Fruit fly (Drosophila melanogaster): ENCODE results near the gene Gr64c.

Gene Gr64c

DNA sequence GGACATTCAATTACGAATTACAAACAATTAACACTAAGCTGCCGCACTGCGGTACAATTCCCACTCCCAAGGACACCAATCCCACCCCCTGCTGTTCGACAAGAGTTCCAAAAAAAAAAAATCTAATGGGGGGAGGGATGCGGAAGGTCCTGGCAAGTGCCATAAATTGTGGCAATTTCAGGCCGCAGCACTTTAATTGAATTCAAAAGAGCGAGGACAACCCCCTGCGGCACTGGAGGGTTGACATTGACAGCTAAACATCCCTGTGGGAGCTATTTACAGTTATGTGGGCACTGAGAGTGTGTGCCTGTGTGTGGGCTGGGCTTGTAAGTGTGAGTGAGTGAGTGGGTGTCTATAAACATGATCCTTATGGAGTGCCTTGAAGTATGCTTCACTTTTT is 48.5 kb downstream of the Gr64c start (continued):
- TF ChIP-seq chn (GFP tag; optimal IDR thresholded peaks at IDR 0.05), result no peak
- TF ChIP-seq Scr (GFP tag; IDR thresholded peaks at IDR 0.05; ENCODE audit: partially characterized antibody), result no peak
- TF ChIP-seq ind (GFP tag; optimal IDR thresholded peaks at IDR 0.05), result no peak
- TF ChIP-seq ftz-f1 (GFP tag; optimal IDR thresholded peaks at IDR 0.05), result no peak
- TF ChIP-seq CG9437 (GFP tag; optimal IDR thresholded peaks at IDR 0.05), result no peak
- no peak for TF ChIP-seq Atf6 (GFP tag; IDR thresholded peaks at IDR 0.05)
- peak; percentile 85 for TF ChIP-seq sqz (GFP tag; optimal IDR thresholded peaks at IDR 0.05)
- TF ChIP-seq CG3847 (GFP tag; IDR thresholded peaks at IDR 0.05), result no peak
- TF ChIP-seq Jarid2 (GFP tag; optimal IDR thresholded peaks at IDR 0.05), result no peak
- no peak for TF ChIP-seq CG4854 (GFP tag; optimal IDR thresholded peaks at IDR 0.05)
- TF ChIP-seq CG4730 (GFP tag; IDR thresholded peaks at IDR 0.05), result no peak
- no peak for TF ChIP-seq tll (GFP tag; optimal IDR thresholded peaks at IDR 0.05)
- peak; percentile 49 for TF ChIP-seq mirr (GFP tag; optimal IDR thresholded peaks at IDR 0.05)
- TF ChIP-seq CG14965 (GFP tag; optimal IDR thresholded peaks at IDR 0.05; ENCODE audit: borderline replicate concordance), result no peak
- no peak for TF ChIP-seq NC2β (GFP tag; optimal IDR thresholded peaks at IDR 0.05)
- no peak for TF ChIP-seq pfk (GFP tag; optimal IDR thresholded peaks at IDR 0.05)
- no peak for TF ChIP-seq CG16779 (GFP tag; IDR thresholded peaks at IDR 0.05)
- peak; percentile 65 for TF ChIP-seq nerfin-1 (tag; optimal IDR thresholded peaks at IDR 0.05)
- no peak for TF ChIP-seq Poxn (GFP tag; IDR thresholded peaks at IDR 0.05)
- no peak for TF ChIP-seq disco-r (GFP tag; optimal IDR thresholded peaks at IDR 0.05)
- TF ChIP-seq CG15269 (tag; optimal IDR thresholded peaks at IDR 0.05), result no peak
- no peak for TF ChIP-seq pan (optimal IDR thresholded peaks at IDR 0.05)
- TF ChIP-seq pan (GFP tag; optimal IDR thresholded peaks at IDR 0.05 in 1 of 2, IDR thresholded peaks at IDR 0.05 in 1 of 2), result no peak
- no peak for TF ChIP-seq lov (optimal IDR thresholded peaks at IDR 0.05)
- 0 out of 3 replicates have a peak, but pooled peaks have one; percentile 10 for TF ChIP-seq lov (GFP tag; IDR thresholded peaks at IDR 0.05)
- no peak for TF ChIP-seq ro (GFP tag; IDR thresholded peaks at IDR 0.05)
- TF ChIP-seq CG16815 (GFP tag; optimal IDR thresholded peaks at IDR 0.05), result no peak
- no peak for TF ChIP-seq stwl (tag; optimal IDR thresholded peaks at IDR 0.05)
- TF ChIP-seq salm (tag; optimal IDR thresholded peaks at IDR 0.05), result no peak
- no peak for TF ChIP-seq caup (GFP tag; optimal IDR thresholded peaks at IDR 0.05; ENCODE audit: severe bottlenecking)
- no peak for TF ChIP-seq CG10209 (GFP tag; optimal IDR thresholded peaks at IDR 0.05)
- TF ChIP-seq cg (GFP tag; optimal IDR thresholded peaks at IDR 0.05), result peak; percentile 5
- no peak for TF ChIP-seq h (optimal IDR thresholded peaks at IDR 0.05)
- TF ChIP-seq CG17359 (tag; optimal IDR thresholded peaks at IDR 0.05), result no peak
- TF ChIP-seq lab (GFP tag; optimal IDR thresholded peaks at IDR 0.05), result no peak
- no peak for TF ChIP-seq vvl (GFP tag; IDR thresholded peaks at IDR 0.05)
- TF ChIP-seq Trl (optimal IDR thresholded peaks at IDR 0.05), result no peak
- TF ChIP-seq Trl (GFP tag; optimal IDR thresholded peaks at IDR 0.05), result no peak
- TF ChIP-seq CG31441 (GFP tag; IDR thresholded peaks at IDR 0.05), result no peak
- TF ChIP-seq Fer2 (tag; optimal IDR thresholded peaks at IDR 0.05), result no peak
- TF ChIP-seq Lim3 (GFP tag; IDR thresholded peaks at IDR 0.05), result no peak
- no peak for TF ChIP-seq CG17912 (GFP tag; optimal IDR thresholded peaks at IDR 0.05)
- TF ChIP-seq seq (GFP tag; IDR thresholded peaks at IDR 0.05), result peak; percentile 39; the same call in 1 of the 2 replicates
- TF ChIP-seq gsb (GFP tag; IDR thresholded peaks at IDR 0.05), result no peak
- TF ChIP-seq dan (GFP tag; IDR thresholded peaks at IDR 0.05), result no peak
- TF ChIP-seq Oaz (GFP tag; IDR thresholded peaks at IDR 0.05), result peak; percentile 30; the same call in 1 of the 2 replicates
- no peak for TF ChIP-seq CHES-1-like (GFP tag; optimal IDR thresholded peaks at IDR 0.05)
- TF ChIP-seq shn (GFP tag; optimal IDR thresholded peaks at IDR 0.05), result no peak
- TF ChIP-seq cwo (GFP tag; optimal IDR thresholded peaks at IDR 0.05), result no peak
- TF ChIP-seq unc-4 (GFP tag; IDR thresholded peaks at IDR 0.05; ENCODE audit: partially characterized antibody), result no peak
- 0 out of 3 replicates have a peak, but pooled peaks have one; percentile 25 for TF ChIP-seq sr (GFP tag; IDR thresholded peaks at IDR 0.05)
- TF ChIP-seq BEAF-32 (GFP tag; optimal IDR thresholded peaks at IDR 0.05), result no peak

All from whole organism, embryonic.